Worm (Caenorhabditis elegans): ENCODE data around the gene ifp-1.
A peak's percentile ranks its signal among the peaks of the same experiment; 100 is the strongest.

ifp-1 gene

ce11 chrX:9638825-9639474, 41.0 kb downstream of the ifp-1 start:
- TF ChIP-seq W03F9.2 (tag; optimal IDR thresholded peaks at IDR 0.05) (no peak), dao-5 (tag; optimal IDR thresholded peaks at IDR 0.05) (no peak), him-1 (tag; optimal IDR thresholded peaks at IDR 0.05) (no peak)

- TF ChIP-seq W03F9.2 (tag; optimal IDR thresholded peaks at IDR 0.05) (no peak), him-1 (tag; optimal IDR thresholded peaks at IDR 0.05) (peak; percentile 34)
Measured at ce11 chrX:9637700-9638099, 42.3 kb downstream of the ifp-1 start.

DNA sequence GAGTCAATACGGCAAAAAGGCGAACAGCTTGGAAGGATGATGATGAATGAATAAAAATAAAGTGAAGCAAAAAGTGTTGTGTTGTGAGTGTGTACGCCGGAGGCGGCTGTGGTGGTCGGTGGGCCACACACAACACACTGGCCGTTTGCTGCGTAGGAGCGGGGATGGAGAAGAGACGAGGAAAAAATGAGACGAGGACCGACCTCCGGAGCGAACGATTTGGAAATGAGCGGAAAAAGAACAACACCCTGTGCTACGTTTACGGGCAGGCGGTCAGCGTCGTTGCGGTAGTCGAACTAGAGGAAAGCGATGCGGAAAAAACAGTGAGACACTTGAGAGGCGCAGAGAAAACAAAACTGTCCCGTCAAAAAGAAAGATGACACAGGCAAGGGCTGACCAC, 42.8 kb downstream of the ifp-1 start:
- no peak for TF ChIP-seq W03F9.2 (tag; optimal IDR thresholded peaks at IDR 0.05)
- no peak for TF ChIP-seq dao-5 (tag; optimal IDR thresholded peaks at IDR 0.05)
- TF ChIP-seq him-1 (tag; optimal IDR thresholded peaks at IDR 0.05) = no peak

DNA sequence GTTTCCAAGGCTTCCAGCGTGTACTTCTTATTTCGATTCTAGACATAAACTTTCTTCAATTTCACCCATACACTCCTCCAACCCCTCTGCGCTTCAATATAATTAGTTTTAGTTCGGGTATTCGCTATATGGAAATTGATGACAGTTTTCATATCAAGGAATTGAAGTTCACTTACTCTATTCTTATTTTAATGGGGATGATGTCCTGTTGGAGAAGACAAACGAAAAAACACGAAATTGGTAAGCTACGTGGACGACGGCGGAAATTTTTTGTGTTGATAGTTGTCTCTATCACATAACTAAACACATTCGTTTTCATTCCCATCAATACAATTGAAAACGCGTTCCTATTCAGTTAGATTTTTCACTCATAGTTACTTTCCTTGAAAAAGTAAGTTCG, 44.6 kb downstream of the ifp-1 start, which contains the start of gene F34H10.5:
Gene F34H10.5, plus strand, starts transcription at position 301 of the 400 bp plus-strand sequence.
- no peak for TF ChIP-seq W03F9.2 (tag; optimal IDR thresholded peaks at IDR 0.05)

- TF ChIP-seq W03F9.2 (tag; optimal IDR thresholded peaks at IDR 0.05) (no peak), dao-5 (tag; optimal IDR thresholded peaks at IDR 0.05) (no peak), him-1 (tag; optimal IDR thresholded peaks at IDR 0.05) (no peak)
Measured at ce11 chrX:9634925-9635324, 45.0 kb downstream of the ifp-1 start, which contains the start of gene F34H10.3. TSS of gene F34H10.3 (minus strand) at chrX:9635025.

DNA sequence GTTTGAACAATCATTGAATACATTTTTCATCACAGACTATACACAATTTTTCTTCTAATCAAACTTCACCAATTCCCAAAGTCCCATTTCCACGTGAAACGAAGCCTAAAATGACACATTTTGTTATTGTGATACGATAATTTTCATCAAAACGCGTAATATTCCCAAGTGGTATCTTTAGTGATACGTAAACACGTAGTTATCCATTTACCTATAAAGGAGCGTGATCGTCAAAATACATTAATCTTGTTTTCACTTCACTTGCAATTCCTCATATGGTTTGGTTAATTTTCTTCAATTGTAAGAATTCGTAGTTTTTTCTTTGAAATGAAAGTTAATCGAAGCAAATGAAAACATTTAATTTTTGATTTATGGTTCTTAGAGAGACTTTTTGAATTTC, 50.4 kb downstream of the ifp-1 start:
- TF ChIP-seq W03F9.2 (tag; optimal IDR thresholded peaks at IDR 0.05) = no peak
- no peak for TF ChIP-seq dao-5 (tag; optimal IDR thresholded peaks at IDR 0.05)
- TF ChIP-seq him-1 (tag; optimal IDR thresholded peaks at IDR 0.05) = no peak
